Fruit fly (Drosophila melanogaster): ENCODE measurements around the gene Pect.

DNA sequence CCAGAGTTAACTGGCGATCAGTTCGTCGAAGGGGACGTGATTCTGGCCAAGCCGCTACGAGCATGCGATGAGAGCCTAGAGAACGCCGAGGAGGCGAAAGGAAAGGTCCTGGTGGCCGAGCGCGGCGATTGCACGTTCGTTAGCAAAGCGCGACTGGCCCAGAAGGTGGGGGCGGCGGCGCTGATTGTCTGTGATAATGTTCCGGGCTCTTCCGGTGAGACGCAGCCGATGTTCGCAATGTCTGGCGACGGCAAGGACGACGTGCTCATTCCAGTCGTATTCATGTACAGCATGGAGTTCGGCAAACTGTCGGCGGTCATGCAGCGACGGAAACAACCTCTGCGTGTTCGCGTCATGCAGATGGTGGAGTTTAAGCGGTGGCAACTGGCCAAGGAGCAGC is 7.7 kb upstream of the Pect start:
- no peak for TF ChIP-seq Myc (optimal IDR thresholded peaks at IDR 0.05)
- TF ChIP-seq insv (optimal IDR thresholded peaks at IDR 0.05): no peak
- TF ChIP-seq psq (optimal IDR thresholded peaks at IDR 0.05): no peak
